Worm (Caenorhabditis elegans): Measurements from ENCODE around the gene B0252.3.

ce11 chrII:6888661-6889579, 18.6 kb downstream of the B0252.3 start:
- TF ChIP-seq spr-3 (GFP tag; optimal IDR thresholded peaks at IDR 0.05) (no peak), skn-1 (tag; optimal IDR thresholded peaks at IDR 0.05) (no peak), F44E2.7 (GFP tag; IDR thresholded peaks at IDR 0.05) (no peak), T20F7.1 (GFP tag; optimal IDR thresholded peaks at IDR 0.05) (no peak)
